Worm (Caenorhabditis elegans): ENCODE results near the gene F45D3.3.

The F45D3.3 gene

ce11 chrV:12523356-12523755 is 26.8 kb downstream of the F45D3.3 start:
- TF ChIP-seq unc-62 (GFP tag; optimal IDR thresholded peaks at IDR 0.05) (peak; percentile 76), lsy-2 (tag; optimal IDR thresholded peaks at IDR 0.05) (no peak), hlh-1 (tag; optimal IDR thresholded peaks at IDR 0.05) (peak; percentile 24)

DNA sequence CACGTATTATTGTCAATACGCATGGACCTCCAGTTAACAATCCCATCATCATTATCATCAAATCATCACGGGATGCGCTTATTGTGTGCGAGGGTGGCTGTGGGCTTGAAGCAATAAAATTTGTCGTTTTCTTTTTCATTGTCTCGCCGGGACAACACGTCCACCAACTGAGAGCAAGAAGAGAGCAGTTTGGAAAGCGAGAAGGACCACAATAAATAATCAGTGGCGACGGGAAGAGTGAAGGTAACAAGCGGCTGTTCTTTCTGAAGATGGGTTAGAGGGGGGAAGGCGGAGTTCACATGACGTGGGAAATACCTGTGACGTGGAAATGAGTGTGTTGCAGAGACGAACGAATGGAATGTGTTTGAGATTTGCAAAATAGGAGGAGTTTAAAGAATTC is 31.4 kb downstream of the F45D3.3 start:
- TF ChIP-seq unc-62 (GFP tag; optimal IDR thresholded peaks at IDR 0.05), result peak; percentile 79
- TF ChIP-seq mab-5 (tag; optimal IDR thresholded peaks at IDR 0.05), result no peak
- TF ChIP-seq unc-120 (tag; optimal IDR thresholded peaks at IDR 0.05; ENCODE audit: poor library complexity, severe bottlenecking), result peak; percentile 84
- TF ChIP-seq elt-3 (tag; optimal IDR thresholded peaks at IDR 0.05), result no peak
- peak; percentile 93 for TF ChIP-seq hlh-1 (tag; optimal IDR thresholded peaks at IDR 0.05)
- no peak for TF ChIP-seq M03D4.4 (tag; optimal IDR thresholded peaks at IDR 0.05)

DNA sequence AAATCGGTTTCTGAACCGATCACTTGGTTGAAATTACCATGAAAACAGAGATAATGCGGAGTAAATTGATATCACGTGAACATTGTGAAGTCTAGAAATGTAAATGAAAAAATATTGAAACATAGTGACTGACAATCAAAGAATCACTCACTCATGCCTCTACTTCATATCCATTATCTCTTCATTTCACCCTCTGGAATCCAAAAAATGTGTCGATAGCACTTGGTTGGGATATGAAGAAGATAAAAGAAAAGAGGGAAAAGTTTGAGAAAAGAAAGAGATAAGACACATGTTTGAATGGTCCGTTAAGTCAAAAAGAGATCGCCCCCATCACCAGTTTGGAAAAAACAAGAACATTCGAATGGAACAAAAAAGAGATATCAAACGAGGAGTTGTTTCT is 32.4 kb downstream of the F45D3.3 start:
- TF ChIP-seq blmp-1 (tag; optimal IDR thresholded peaks at IDR 0.05) (no peak), unc-62 (GFP tag; optimal IDR thresholded peaks at IDR 0.05) (peak; percentile 74), elt-1 (tag; optimal IDR thresholded peaks at IDR 0.05; ENCODE audit: borderline replicate concordance, insufficient read depth) (no peak), hlh-1 (tag; optimal IDR thresholded peaks at IDR 0.05) (peak; percentile 47), unc-120 (tag; optimal IDR thresholded peaks at IDR 0.05; ENCODE audit: poor library complexity, severe bottlenecking) (peak; percentile 70), lin-32 (GFP tag; optimal IDR thresholded peaks at IDR 0.05) (no peak)

DNA sequence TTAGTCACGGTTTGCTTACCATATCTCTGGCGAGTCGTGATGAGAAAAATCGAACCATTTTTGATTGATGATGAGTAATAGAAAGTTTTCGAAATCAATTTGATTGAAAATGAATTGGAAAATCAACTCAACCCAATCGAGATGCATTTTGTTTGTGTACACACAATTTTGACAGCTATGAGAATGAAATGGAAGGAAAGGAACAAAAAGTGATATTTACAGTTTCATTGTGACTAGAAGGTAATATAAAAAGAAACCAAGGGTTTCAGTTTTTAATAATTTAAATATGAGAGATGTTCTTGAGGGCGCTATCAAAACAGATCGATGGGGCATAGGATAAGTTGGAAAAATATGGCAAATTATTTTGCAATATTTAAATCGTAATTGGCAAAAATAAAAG is 33.0 kb downstream of the F45D3.3 start, which contains the start of gene cal-1:
Gene cal-1, minus strand, starts transcription at position 101 of the 400 bp plus-strand sequence.
- no peak for TF ChIP-seq unc-39 (tag; optimal IDR thresholded peaks at IDR 0.05)
- no peak for TF ChIP-seq unc-120 (tag; optimal IDR thresholded peaks at IDR 0.05; ENCODE audit: poor library complexity, severe bottlenecking)
- TF ChIP-seq elt-1 (tag; optimal IDR thresholded peaks at IDR 0.05; ENCODE audit: borderline replicate concordance, insufficient read depth), result no peak
- no peak for TF ChIP-seq ztf-11 (tag; optimal IDR thresholded peaks at IDR 0.05)
- TF ChIP-seq nhr-28 (tag; optimal IDR thresholded peaks at IDR 0.05), result no peak
- no peak for TF ChIP-seq M03D4.4 (tag; optimal IDR thresholded peaks at IDR 0.05)
- TF ChIP-seq nhr-237 (tag; optimal IDR thresholded peaks at IDR 0.05), result no peak

DNA sequence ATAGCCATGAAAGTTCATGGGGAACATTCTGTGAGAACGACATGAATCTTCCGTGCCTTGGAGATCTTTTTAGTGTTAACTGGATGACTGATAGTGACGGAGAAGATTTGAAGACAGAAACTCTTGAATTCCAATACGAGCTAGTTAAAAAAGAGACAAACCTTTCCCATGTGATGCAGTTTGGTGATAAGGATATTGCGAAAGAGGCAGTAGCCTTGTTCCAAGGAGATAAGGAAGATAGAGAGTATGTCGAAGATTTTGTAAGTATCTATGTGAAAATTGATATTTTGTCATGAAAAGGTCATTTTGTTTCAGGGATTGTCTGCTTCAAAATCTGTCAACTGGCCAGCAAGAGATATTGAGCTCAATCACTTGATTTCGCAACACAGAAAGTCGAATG is 36.3 kb downstream of the F45D3.3 start:
- TF ChIP-seq unc-62 (GFP tag; optimal IDR thresholded peaks at IDR 0.05) (no peak), flh-1 (GFP tag; optimal IDR thresholded peaks at IDR 0.05) (no peak), nhr-28 (tag; optimal IDR thresholded peaks at IDR 0.05) (no peak), ces-1 (GFP tag; optimal IDR thresholded peaks at IDR 0.05) (no peak), elt-1 (tag; optimal IDR thresholded peaks at IDR 0.05; ENCODE audit: borderline replicate concordance, insufficient read depth) (no peak), nhr-2 (tag; optimal IDR thresholded peaks at IDR 0.05) (no peak), ceh-43 (GFP tag; optimal IDR thresholded peaks at IDR 0.05) (no peak), sptf-1 (tag; optimal IDR thresholded peaks at IDR 0.05) (no peak), mls-2 (tag; optimal IDR thresholded peaks at IDR 0.05) (no peak), zip-8 (tag; optimal IDR thresholded peaks at IDR 0.05) (no peak), pha-4 (tag; optimal IDR thresholded peaks at IDR 0.05) (no peak), unc-120 (tag; optimal IDR thresholded peaks at IDR 0.05; ENCODE audit: poor library complexity, severe bottlenecking) (no peak), nhr-237 (tag; optimal IDR thresholded peaks at IDR 0.05) (no peak), lin-32 (GFP tag; optimal IDR thresholded peaks at IDR 0.05) (no peak), ceh-39 (tag; optimal IDR thresholded peaks at IDR 0.05) (no peak), sem-2 (GFP tag; optimal IDR thresholded peaks at IDR 0.05) (no peak)

DNA sequence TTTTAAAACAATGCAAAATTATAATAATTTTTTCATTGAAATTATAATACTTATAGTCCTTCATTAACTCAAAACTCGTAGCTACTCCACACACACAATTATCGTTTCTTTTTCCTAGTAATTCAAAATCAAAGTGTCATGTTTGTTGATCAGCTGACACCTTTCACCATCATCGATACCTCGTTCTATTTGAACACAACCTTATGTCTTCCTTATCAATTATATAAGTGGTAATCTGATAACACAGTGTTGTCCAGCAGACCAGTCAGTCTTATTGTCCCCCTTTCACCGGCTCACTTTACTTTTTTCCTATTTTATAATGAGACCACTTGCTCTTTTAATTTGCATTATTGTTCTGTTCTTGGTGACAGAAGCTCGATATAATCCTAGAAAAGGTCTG is 37.4 kb downstream of the F45D3.3 start, which contains the start of the genes T28H10.2 and lgmn-1:
Gene T28H10.2, minus strand, starts transcription at position 177 of the 400 bp plus-strand sequence.
Gene lgmn-1, plus strand, starts transcription at position 284 of the 400 bp plus-strand sequence.
- TF ChIP-seq zip-8 (tag; optimal IDR thresholded peaks at IDR 0.05) (no peak), nhr-237 (tag; optimal IDR thresholded peaks at IDR 0.05) (no peak), lin-13 (tag; optimal IDR thresholded peaks at IDR 0.05) (no peak), unc-120 (tag; optimal IDR thresholded peaks at IDR 0.05; ENCODE audit: poor library complexity, severe bottlenecking) (no peak), elt-1 (tag; optimal IDR thresholded peaks at IDR 0.05; ENCODE audit: borderline replicate concordance, insufficient read depth) (no peak), hlh-1 (tag; optimal IDR thresholded peaks at IDR 0.05) (no peak), flh-1 (GFP tag; optimal IDR thresholded peaks at IDR 0.05) (no peak), bed-3 (GFP tag; optimal IDR thresholded peaks at IDR 0.05) (no peak), ztf-11 (tag; optimal IDR thresholded peaks at IDR 0.05) (no peak), nhr-28 (tag; optimal IDR thresholded peaks at IDR 0.05) (no peak), snpc-4 (tag; optimal IDR thresholded peaks at IDR 0.05) (no peak), ceh-83 (GFP tag; optimal IDR thresholded peaks at IDR 0.05) (no peak), M03D4.4 (tag; optimal IDR thresholded peaks at IDR 0.05) (no peak)

All from whole organism, mixed stage, embryonic.